Comparison of ENCODE assay signal across 3 worm cellular contexts in the genomic region with DNA sequence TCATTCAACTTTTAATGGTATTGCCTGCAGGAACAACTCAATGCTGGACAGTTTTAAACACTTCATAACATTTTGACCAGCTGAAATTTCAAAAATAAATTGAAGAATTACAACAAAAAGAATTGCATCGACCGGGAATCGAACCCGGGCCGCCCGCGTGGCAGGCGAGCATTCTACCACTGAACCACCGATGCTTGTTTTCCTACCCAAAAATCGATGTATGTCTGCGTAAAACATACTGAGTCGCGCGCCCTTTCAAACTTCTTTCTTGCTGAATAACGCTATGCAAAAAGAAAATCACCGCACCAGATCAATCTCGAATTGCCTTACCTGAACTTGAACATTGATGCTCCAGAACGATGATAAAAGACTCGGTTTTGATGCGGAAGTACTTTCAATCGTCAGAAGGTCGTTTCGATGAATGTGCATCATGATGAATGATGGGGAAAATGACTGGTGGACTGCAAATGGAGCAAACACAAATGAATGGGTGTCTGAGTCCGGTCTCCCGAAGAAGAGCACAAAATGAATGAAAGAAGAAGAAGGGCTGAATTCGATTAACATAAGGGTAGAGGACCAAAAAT.
A peak's percentile ranks its signal among the peaks of the same experiment; 100 is the strongest.
TF ChIP-seq lines count a peak whose summit lies in the region.

Gene R04E5.7, minus strand, starts transcription at position 564 of the 584 bp plus-strand sequence.

TF ChIP-seq in whole organism, L1 larva, 84 proteins besides CTCF, POLR2A, EP300 and RAD21 (continued from another document):
- peak; percentile 58 for TF ChIP-seq nhr-90 (tag; optimal IDR thresholded peaks at IDR 0.05; lab: Kevin White, UChicago; ENCODE audit: poor library complexity)
- no peak for TF ChIP-seq efl-1 (optimal IDR thresholded peaks at IDR 0.05; lab: Kevin White, UChicago)
- peak in 1 of 2 experiments; percentile 80 for TF ChIP-seq efl-1 (GFP tag; optimal IDR thresholded peaks at IDR 0.05 in 1 of 2; lab: Kevin White, UChicago)
- TF ChIP-seq fkh-10 (GFP tag; optimal IDR thresholded peaks at IDR 0.05; lab: Kevin White, UChicago): peak; percentile 27
- peak; percentile 58 for TF ChIP-seq nhr-71 (tag; optimal IDR thresholded peaks at IDR 0.05; lab: Kevin White, UChicago)
- TF ChIP-seq mdl-1 (tag; optimal IDR thresholded peaks at IDR 0.05; lab: Kevin White, UChicago): peak in 1 of 2 experiments; percentile 24
- no peak for TF ChIP-seq ceh-90 (tag; optimal IDR thresholded peaks at IDR 0.05; lab: Kevin White, UChicago)
- TF ChIP-seq nhr-19 (GFP tag; conservative IDR thresholded peaks at IDR 0.05; lab: Robert Waterston, UW): peak; percentile 38
- TF ChIP-seq fkh-8 (tag; optimal IDR thresholded peaks at IDR 0.05; lab: Kevin White, UChicago): peak; percentile 27
- TF ChIP-seq irx-1 (tag; optimal IDR thresholded peaks at IDR 0.05; lab: Kevin White, UChicago): no peak
- peak; percentile 49 for TF ChIP-seq lin-14 (GFP tag; optimal IDR thresholded peaks at IDR 0.05; lab: Kevin White, UChicago)
- no peak for TF ChIP-seq mef-2 (tag; optimal IDR thresholded peaks at IDR 0.05; lab: Kevin White, UChicago)
- peak; percentile 49 for TF ChIP-seq nhr-20 (tag; optimal IDR thresholded peaks at IDR 0.05; lab: Kevin White, UChicago)
- TF ChIP-seq swsn-7 (tag; optimal IDR thresholded peaks at IDR 0.05; lab: Kevin White, UChicago): peak; percentile 42
- peak; percentile 5 for TF ChIP-seq mep-1 (tag; optimal IDR thresholded peaks at IDR 0.05; lab: Kevin White, UChicago)
- peak; percentile 5 for TF ChIP-seq xbp-1 (tag; optimal IDR thresholded peaks at IDR 0.05; lab: Kevin White, UChicago)
- peak in 1 of 2 experiments; percentile 55 for TF ChIP-seq lin-35 (GFP tag; optimal IDR thresholded peaks at IDR 0.05; lab: Kevin White, UChicago)

TF ChIP-seq in whole organism, L3 larva, 47 proteins besides CTCF, POLR2A, EP300 and RAD21 (continued from another document):
- TF ChIP-seq pqm-1 (tag; optimal IDR thresholded peaks at IDR 0.05; lab: Kevin White, UChicago) (no peak), nhr-25 (tag; optimal IDR thresholded peaks at IDR 0.05; lab: Kevin White, UChicago) (no peak), hmg-11 (tag; optimal IDR thresholded peaks at IDR 0.05; lab: Kevin White, UChicago) (peak; percentile 13), elt-3 (tag; optimal IDR thresholded peaks at IDR 0.05; lab: Kevin White, UChicago) (no peak), nhr-11 (tag; optimal IDR thresholded peaks at IDR 0.05; lab: Kevin White, UChicago) (no peak), sea-2 (GFP tag; optimal IDR thresholded peaks at IDR 0.05; lab: Kevin White, UChicago) (no peak), daf-12 (tag; optimal IDR thresholded peaks at IDR 0.05; lab: Kevin White, UChicago) (no peak), lin-39 (tag; optimal IDR thresholded peaks at IDR 0.05; lab: Kevin White, UChicago) (peak; percentile 13), fkh-2 (tag; optimal IDR thresholded peaks at IDR 0.05; lab: Kevin White, UChicago) (no peak), lsy-12 (tag; optimal IDR thresholded peaks at IDR 0.05; lab: Kevin White, UChicago) (no peak), ceh-82 (tag; optimal IDR thresholded peaks at IDR 0.05; lab: Kevin White, UChicago) (no peak), nhr-237 (tag; optimal IDR thresholded peaks at IDR 0.05; lab: Kevin White, UChicago) (no peak), nhr-76 (tag; optimal IDR thresholded peaks at IDR 0.05; lab: Kevin White, UChicago) (no peak), aly-2 (tag; optimal IDR thresholded peaks at IDR 0.05; lab: Kevin White, UChicago) (no peak), fkh-10 (GFP tag; optimal IDR thresholded peaks at IDR 0.05; lab: Kevin White, UChicago) (no peak), egl-5 (tag; optimal IDR thresholded peaks at IDR 0.05; lab: Kevin White, UChicago) (peak; percentile 68), unc-62 (GFP tag; optimal IDR thresholded peaks at IDR 0.05; lab: Kevin White, UChicago) (no peak), pha-4 (tag; optimal IDR thresholded peaks at IDR 0.05; lab: Kevin White, UChicago) (peak; percentile 15), tbx-2 (tag; optimal IDR thresholded peaks at IDR 0.05; lab: Kevin White, UChicago) (no peak), nhr-77 (tag; optimal IDR thresholded peaks at IDR 0.05; lab: Kevin White, UChicago) (no peak), nhr-23 (tag; optimal IDR thresholded peaks at IDR 0.05; lab: Kevin White, UChicago) (no peak), elt-2 (tag; optimal IDR thresholded peaks at IDR 0.05; lab: Kevin White, UChicago) (peak; percentile 37), ceh-9 (tag; optimal IDR thresholded peaks at IDR 0.05; lab: Kevin White, UChicago) (no peak), elt-1 (tag; optimal IDR thresholded peaks at IDR 0.05; lab: Kevin White, UChicago) (no peak), R02D3.7 (tag; optimal IDR thresholded peaks at IDR 0.05; lab: Kevin White, UChicago) (no peak), ama-1 (optimal IDR thresholded peaks at IDR 0.05; lab: Kevin White, UChicago) (peak; percentile 5), ZK546.5 (tag; optimal IDR thresholded peaks at IDR 0.05; lab: Kevin White, UChicago) (no peak), ceh-16 (tag; optimal IDR thresholded peaks at IDR 0.05; lab: Kevin White, UChicago) (no peak), mml-1 (tag; optimal IDR thresholded peaks at IDR 0.05; lab: Kevin White, UChicago) (no peak)
TF ChIP-seq in whole organism, L3 larva: peak in this region for 9.

TF ChIP-seq in whole organism, young adult, 124 proteins besides CTCF, POLR2A, EP300 and RAD21 (continued from another document):
- TF ChIP-seq ama-1 (optimal IDR thresholded peaks at IDR 0.05; lab: Kevin White, UChicago): no peak
- peak in 1 of 2 experiments; percentile 23 for TF ChIP-seq ama-1 (GFP tag; optimal IDR thresholded peaks at IDR 0.05; lab: Kevin White, UChicago)
- TF ChIP-seq cebp-1 (GFP tag; IDR thresholded peaks at IDR 0.05; lab: Robert Waterston, UW): 0 out of 2 replicates have a peak, but pooled peaks have one; percentile 38
- TF ChIP-seq cebp-1 (tag; optimal IDR thresholded peaks at IDR 0.05; lab: Kevin White, UChicago): peak; percentile 37
- TF ChIP-seq nfya-2 (GFP tag; IDR thresholded peaks at IDR 0.05; lab: Robert Waterston, UW): no peak
- TF ChIP-seq lag-1 (GFP tag; IDR thresholded peaks at IDR 0.05; lab: Robert Waterston, UW): no peak
- peak; percentile 64 for TF ChIP-seq hmg-1.2 (GFP tag; IDR thresholded peaks at IDR 0.05; lab: Robert Waterston, UW)
- TF ChIP-seq snpc-1.1 (tag; optimal IDR thresholded peaks at IDR 0.05; lab: Kevin White, UChicago; ENCODE audit: insufficient read depth): peak; percentile 9
- TF ChIP-seq rec-8 (tag; optimal IDR thresholded peaks at IDR 0.05; lab: Kevin White, UChicago): peak in 1 of 2 experiments; percentile 1
- TF ChIP-seq athp-1 (tag; optimal IDR thresholded peaks at IDR 0.05; lab: Kevin White, UChicago): no peak
- TF ChIP-seq pbrm-1 (GFP tag; IDR thresholded peaks at IDR 0.05; lab: Robert Waterston, UW): peak; percentile 89
- TF ChIP-seq lin-54 (GFP tag; optimal IDR thresholded peaks at IDR 0.05; lab: Kevin White, UChicago): peak; percentile 7
- peak; percentile 11 for TF ChIP-seq T07F8.4 (tag; optimal IDR thresholded peaks at IDR 0.05; lab: Kevin White, UChicago)
- TF ChIP-seq ekl-4 (GFP tag; IDR thresholded peaks at IDR 0.05; lab: Robert Waterston, UW): peak; percentile 58
